Fruit fly (Drosophila melanogaster) Kc167 (cell line): Measurements from ENCODE around the gene CG42638.

ENCODE experiments used
- Myc ChIP-seq: fragments of >200 bp; optimal IDR thresholded peaks from 2 replicates; lab custom pipeline; 2017; ENCODE audit warnings: missing external identifiers
- Sin3A ChIP-seq: fragments of >200 bp; optimal IDR thresholded peaks from 2 replicates; lab custom pipeline; 2018; ENCODE audit warnings: missing external identifiers
- h ChIP-seq: fragments of >200 bp; optimal IDR thresholded peaks from 3 replicates; lab custom pipeline; 2018; ENCODE audit warnings: missing external identifiers
- insv ChIP-seq: fragments of >200 bp; optimal IDR thresholded peaks from 3 replicates; lab custom pipeline; 2018; ENCODE audit warnings: missing external identifiers
- psq ChIP-seq: fragments of >200 bp; optimal IDR thresholded peaks from 2 replicates; lab custom pipeline; 2017; ENCODE audit warnings: missing external identifiers
- ttk ChIP-seq: sonication (Bioruptor generic); optimal IDR thresholded peaks from 2 replicates; lab custom pipeline; 2017; ENCODE audit warnings: missing external identifiers

Gene CG42638

dm6 chr3L:19696073-19696960, 53.2 kb downstream of the CG42638 start:
- no peak for TF ChIP-seq ttk
- TF ChIP-seq Myc (lab: Kevin White, UChicago) = no peak
- TF ChIP-seq insv (lab: Kevin White, UChicago) = no peak
- no peak for TF ChIP-seq h (lab: Kevin White, UChicago)
- no peak for TF ChIP-seq psq
- no peak for TF ChIP-seq Sin3A (lab: Kevin White, UChicago)
